Fruit fly (Drosophila melanogaster): ENCODE data around the gene GluRIIC.

Gene GluRIIC

DNA sequence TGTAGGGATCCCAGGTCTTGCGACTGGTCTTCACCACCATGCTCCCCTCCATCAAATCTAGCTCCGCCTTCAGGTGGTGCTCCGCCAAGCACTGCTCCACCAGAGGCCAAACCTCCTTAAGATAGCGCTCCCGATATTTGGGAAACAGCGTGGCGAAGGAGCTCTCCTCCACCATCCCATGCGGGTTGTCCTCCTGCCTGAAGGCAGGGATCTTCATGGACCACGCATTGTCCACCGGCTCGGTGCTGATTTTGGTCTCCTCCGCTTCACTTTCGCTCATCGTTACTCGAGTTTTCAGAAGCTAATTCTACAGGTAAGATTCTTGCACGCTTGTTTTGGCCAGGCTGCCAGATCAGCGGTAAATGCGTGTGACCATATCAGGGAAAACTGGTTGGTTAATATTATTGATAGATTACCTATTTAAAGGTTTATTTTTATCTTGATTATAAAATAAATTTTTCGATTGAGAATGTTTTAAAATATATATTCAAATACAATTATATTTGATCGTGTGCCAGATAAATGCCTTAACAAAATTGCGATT is 44.3 kb upstream of the GluRIIC start, which contains the start of gene dbe:
Gene dbe, minus strand, starts transcription at position 361 of the 544 bp plus-strand sequence.
- peak; percentile 55 for TF ChIP-seq Mnt (GFP tag; optimal IDR thresholded peaks at IDR 0.05)
- TF ChIP-seq Hr96 (GFP tag; optimal IDR thresholded peaks at IDR 0.05), result no peak
- no peak for TF ChIP-seq CG1620 (GFP tag; optimal IDR thresholded peaks at IDR 0.05)
- peak; percentile 18 for TF ChIP-seq CG33017 (tag; optimal IDR thresholded peaks at IDR 0.05)
- no peak for TF ChIP-seq toe (GFP tag; optimal IDR thresholded peaks at IDR 0.05)
- TF ChIP-seq CG7101 (tag; optimal IDR thresholded peaks at IDR 0.05), result peak; percentile 7
- TF ChIP-seq tj (GFP tag; optimal IDR thresholded peaks at IDR 0.05), result no peak
- TF ChIP-seq CG14711 (tag; optimal IDR thresholded peaks at IDR 0.05), result peak; percentile 24
- TF ChIP-seq bab1 (GFP tag; optimal IDR thresholded peaks at IDR 0.05), result peak; percentile 1
- no peak for TF ChIP-seq Clk (GFP tag; optimal IDR thresholded peaks at IDR 0.05)

dm6 chr2L:870285-870684 is 43.6 kb upstream of the GluRIIC start, which contains the start of gene PNUTS:
PNUTS (plus strand) TSS chr2L:870465.
- TF ChIP-seq cnc (optimal IDR thresholded peaks at IDR 0.05) (no peak), toe (GFP tag; optimal IDR thresholded peaks at IDR 0.05) (no peak), ovo (GFP tag; optimal IDR thresholded peaks at IDR 0.05) (no peak), pad (GFP tag; optimal IDR thresholded peaks at IDR 0.05) (no peak), CG5204 (GFP tag; optimal IDR thresholded peaks at IDR 0.05) (no peak), tj (GFP tag; optimal IDR thresholded peaks at IDR 0.05) (no peak), Hr96 (GFP tag; optimal IDR thresholded peaks at IDR 0.05) (no peak), CG7045 (GFP tag; optimal IDR thresholded peaks at IDR 0.05) (no peak), CG11617 (GFP tag; optimal IDR thresholded peaks at IDR 0.05) (no peak), cic (GFP tag; optimal IDR thresholded peaks at IDR 0.05) (no peak), CG7101 (tag; optimal IDR thresholded peaks at IDR 0.05) (no peak), bab1 (GFP tag; optimal IDR thresholded peaks at IDR 0.05) (no peak), CG1620 (GFP tag; optimal IDR thresholded peaks at IDR 0.05) (no peak)

DNA sequence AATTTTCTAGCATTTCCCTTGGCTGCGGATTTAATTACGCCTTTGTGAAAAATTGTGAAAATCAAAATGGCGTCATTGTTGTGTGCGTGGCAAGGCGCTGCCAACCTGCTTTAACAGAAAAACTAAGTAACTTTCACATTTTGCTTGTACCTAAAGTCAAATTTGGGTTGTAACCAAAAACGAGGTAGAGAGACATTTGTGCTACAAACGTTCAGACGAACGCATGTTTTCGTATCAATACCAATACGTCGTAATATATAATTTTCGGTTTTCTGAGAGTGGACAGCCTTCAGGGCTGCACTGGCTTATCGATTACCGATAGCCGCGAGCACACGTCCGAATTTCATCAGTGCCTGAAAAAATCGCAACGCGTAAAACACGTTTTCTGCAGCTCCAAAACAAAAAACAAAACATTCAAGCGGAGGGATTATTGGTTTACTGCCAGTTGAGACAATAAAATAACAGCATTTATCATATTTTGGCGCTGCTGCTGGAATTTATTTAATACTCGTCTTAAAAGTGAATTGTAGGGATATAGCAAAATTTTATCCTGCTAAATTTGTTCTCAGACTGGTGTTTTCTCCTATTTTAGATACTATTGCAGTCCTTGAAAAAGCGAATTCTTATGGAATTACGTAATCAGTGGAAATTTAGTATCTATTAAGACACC is 43.0 kb upstream of the GluRIIC start:
- TF ChIP-seq CG14711 (tag; optimal IDR thresholded peaks at IDR 0.05) (no peak), cic (GFP tag; optimal IDR thresholded peaks at IDR 0.05) (peak; percentile 0), toe (GFP tag; optimal IDR thresholded peaks at IDR 0.05) (peak; percentile 57), kay (GFP tag; ENCODE audit: borderline replicate concordance) (no peak), CG7101 (tag; optimal IDR thresholded peaks at IDR 0.05) (peak; percentile 52), CG7045 (GFP tag; optimal IDR thresholded peaks at IDR 0.05) (peak; percentile 65), CG33017 (tag; optimal IDR thresholded peaks at IDR 0.05) (no peak), Crg-1 (GFP tag; optimal IDR thresholded peaks at IDR 0.05) (no peak), pad (GFP tag; optimal IDR thresholded peaks at IDR 0.05) (peak; percentile 42), cnc (optimal IDR thresholded peaks at IDR 0.05) (no peak), tj (GFP tag; optimal IDR thresholded peaks at IDR 0.05) (peak; percentile 9), Hr96 (GFP tag; optimal IDR thresholded peaks at IDR 0.05) (peak; percentile 77), Mnt (GFP tag; optimal IDR thresholded peaks at IDR 0.05) (peak; percentile 50), CG1620 (GFP tag; optimal IDR thresholded peaks at IDR 0.05) (peak; percentile 51), CG12768 (GFP tag; optimal IDR thresholded peaks at IDR 0.05) (peak; percentile 46), CG11617 (GFP tag; optimal IDR thresholded peaks at IDR 0.05) (peak; percentile 68), Clk (GFP tag; optimal IDR thresholded peaks at IDR 0.05) (peak; percentile 38), bab1 (GFP tag; optimal IDR thresholded peaks at IDR 0.05) (peak; percentile 29), CG5204 (GFP tag; optimal IDR thresholded peaks at IDR 0.05) (peak; percentile 63), ovo (GFP tag; optimal IDR thresholded peaks at IDR 0.05) (no peak)

DNA sequence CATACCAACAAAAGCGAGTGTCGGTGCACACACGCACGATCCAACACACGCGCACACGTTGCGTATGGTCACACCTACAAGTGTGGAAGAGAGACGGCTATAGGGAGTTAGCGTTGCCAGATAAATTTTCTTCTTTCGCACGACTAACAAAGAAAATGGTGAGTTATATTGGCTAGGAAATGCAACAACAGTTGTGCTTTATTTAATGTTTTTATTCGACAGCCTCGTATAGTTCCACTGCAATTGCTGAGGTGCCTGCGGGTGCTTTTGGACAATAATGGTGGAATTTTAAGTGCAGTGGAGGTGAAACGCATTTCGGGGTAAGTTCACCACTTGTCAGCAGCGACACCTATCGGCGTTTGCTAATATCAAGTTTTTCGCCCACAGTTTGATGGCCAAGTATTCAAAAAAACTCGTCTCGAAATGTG is 42.5 kb upstream of the GluRIIC start:
- no peak for TF ChIP-seq CG5204 (GFP tag; optimal IDR thresholded peaks at IDR 0.05)
- no peak for TF ChIP-seq CG7045 (GFP tag; optimal IDR thresholded peaks at IDR 0.05)
- TF ChIP-seq Clk (GFP tag; optimal IDR thresholded peaks at IDR 0.05), result no peak
- no peak for TF ChIP-seq bab1 (GFP tag; optimal IDR thresholded peaks at IDR 0.05)
- TF ChIP-seq toe (GFP tag; optimal IDR thresholded peaks at IDR 0.05), result peak; percentile 26
- peak; percentile 68 for TF ChIP-seq Mnt (GFP tag; optimal IDR thresholded peaks at IDR 0.05)
- TF ChIP-seq kay (GFP tag; ENCODE audit: borderline replicate concordance), result no peak
- TF ChIP-seq CG1620 (GFP tag; optimal IDR thresholded peaks at IDR 0.05), result peak; percentile 1
- TF ChIP-seq Crg-1 (GFP tag; optimal IDR thresholded peaks at IDR 0.05), result peak; percentile 61
- peak; percentile 29 for TF ChIP-seq Hr96 (GFP tag; optimal IDR thresholded peaks at IDR 0.05)
- TF ChIP-seq CG14711 (tag; optimal IDR thresholded peaks at IDR 0.05), result no peak
- TF ChIP-seq CG11617 (GFP tag; optimal IDR thresholded peaks at IDR 0.05), result no peak
- no peak for TF ChIP-seq CG12768 (GFP tag; optimal IDR thresholded peaks at IDR 0.05)
- TF ChIP-seq tj (GFP tag; optimal IDR thresholded peaks at IDR 0.05), result no peak
- TF ChIP-seq pad (GFP tag; optimal IDR thresholded peaks at IDR 0.05), result no peak
- TF ChIP-seq cnc (optimal IDR thresholded peaks at IDR 0.05), result no peak
- peak; percentile 7 for TF ChIP-seq cic (GFP tag; optimal IDR thresholded peaks at IDR 0.05)
- TF ChIP-seq CG7101 (tag; optimal IDR thresholded peaks at IDR 0.05), result peak; percentile 10
- no peak for TF ChIP-seq CG33017 (tag; optimal IDR thresholded peaks at IDR 0.05)
- no peak for TF ChIP-seq ovo (GFP tag; optimal IDR thresholded peaks at IDR 0.05)

DNA sequence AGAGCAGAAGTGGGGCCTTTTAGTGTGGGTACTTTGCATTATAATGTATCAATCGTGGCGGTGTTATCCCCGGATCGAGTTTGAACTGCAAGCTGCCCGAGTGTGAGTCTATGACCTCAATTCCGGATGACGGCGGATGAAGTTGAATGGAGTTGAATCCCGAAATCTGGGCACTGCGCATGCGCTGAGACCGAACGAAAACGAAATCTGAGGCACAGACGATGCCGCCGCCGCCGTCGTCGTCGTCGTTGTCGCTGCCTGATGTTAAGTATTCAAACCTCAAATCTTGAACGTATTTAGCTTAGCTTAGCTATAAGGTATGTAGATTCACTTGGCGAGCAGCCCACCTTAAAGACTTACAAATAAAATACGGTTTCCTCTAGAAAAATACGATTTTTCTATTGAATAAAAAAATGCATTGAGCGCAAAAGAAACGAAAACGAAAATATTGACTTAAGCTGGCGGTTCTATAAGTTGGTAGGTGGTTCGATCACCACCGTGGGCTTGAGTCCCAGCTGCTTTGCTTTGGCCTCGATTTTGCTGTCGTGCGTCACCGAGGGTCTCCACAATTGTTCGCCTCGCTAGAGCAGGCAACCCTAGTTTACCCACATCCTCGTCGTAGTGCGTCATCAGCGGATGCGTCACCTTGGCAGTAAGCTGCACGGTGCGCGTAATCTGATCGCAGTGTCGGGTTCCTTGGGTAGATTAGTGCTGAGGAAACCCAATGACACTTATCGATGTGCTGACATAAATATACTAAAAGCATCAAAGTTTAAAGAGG is 40.0 kb upstream of the GluRIIC start:
- TF ChIP-seq CG14711 (tag; optimal IDR thresholded peaks at IDR 0.05) (peak; percentile 75), CG33017 (tag; optimal IDR thresholded peaks at IDR 0.05) (no peak), CG5204 (GFP tag; optimal IDR thresholded peaks at IDR 0.05) (no peak), CG11617 (GFP tag; optimal IDR thresholded peaks at IDR 0.05) (peak; percentile 9), Mnt (GFP tag; optimal IDR thresholded peaks at IDR 0.05) (no peak), pad (GFP tag; optimal IDR thresholded peaks at IDR 0.05) (no peak), CG12768 (GFP tag; optimal IDR thresholded peaks at IDR 0.05) (no peak), Clk (GFP tag; optimal IDR thresholded peaks at IDR 0.05) (no peak), cic (GFP tag; optimal IDR thresholded peaks at IDR 0.05) (no peak), CG7045 (GFP tag; optimal IDR thresholded peaks at IDR 0.05) (no peak), tj (GFP tag; optimal IDR thresholded peaks at IDR 0.05) (peak; percentile 88), CG7101 (tag; optimal IDR thresholded peaks at IDR 0.05) (no peak), toe (GFP tag; optimal IDR thresholded peaks at IDR 0.05) (peak; percentile 17), kay (GFP tag; ENCODE audit: borderline replicate concordance) (peak; percentile 34)

Measured in whole organism, adult.